Worm (Caenorhabditis elegans): ENCODE data around the gene Y113G7A.12.

Gene Y113G7A.12

DNA sequence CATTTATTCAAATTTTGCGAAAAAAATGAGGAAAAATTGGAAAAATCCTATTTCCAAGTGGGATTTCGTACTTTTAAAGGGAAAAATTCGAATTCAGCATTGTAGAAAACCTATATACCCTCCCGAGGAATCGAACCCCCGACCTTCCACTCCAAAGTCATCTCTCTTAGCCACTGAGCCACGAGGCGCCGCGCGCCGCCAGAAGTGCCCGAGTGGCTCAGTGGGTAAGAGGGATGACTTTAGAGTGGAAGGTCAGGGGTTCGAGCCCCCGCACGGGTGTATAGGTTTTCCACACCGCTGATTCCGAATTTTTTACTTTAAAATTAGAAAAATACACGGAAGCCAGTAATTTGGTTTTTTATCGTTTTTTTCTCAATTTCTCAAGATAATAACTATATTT lies 7.6 kb upstream of the Y113G7A.12 start:
- TF ChIP-seq dao-5 (tag; optimal IDR thresholded peaks at IDR 0.05) (no peak), W03F9.2 (tag; optimal IDR thresholded peaks at IDR 0.05) (no peak), him-1 (tag; optimal IDR thresholded peaks at IDR 0.05) (no peak)

DNA sequence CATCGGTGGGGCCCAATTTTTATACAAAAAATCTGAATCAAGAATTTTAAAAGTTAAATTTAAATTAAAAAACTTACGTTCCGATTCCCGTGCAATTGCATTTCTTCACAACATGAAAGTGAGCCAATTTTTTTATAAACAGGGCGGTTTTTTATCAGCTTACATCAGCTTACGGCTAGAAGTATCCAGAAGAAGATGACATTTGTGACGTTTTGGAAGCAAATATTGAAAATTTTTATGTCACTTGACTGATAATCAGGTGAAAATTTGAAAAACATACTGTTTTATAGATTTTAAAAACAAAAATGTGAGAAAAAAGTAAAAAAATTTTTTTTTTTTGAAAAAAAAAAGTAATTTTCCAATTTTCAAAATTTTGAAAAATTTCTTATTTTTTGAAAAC lies 7.1 kb upstream of the Y113G7A.12 start, which contains the start of gene Y113G7A.22:
Y113G7A.22 (minus strand) TSS at position 101 of the 400 bp plus-strand sequence.
- TF ChIP-seq him-1 (tag; optimal IDR thresholded peaks at IDR 0.05) (no peak), dao-5 (tag; optimal IDR thresholded peaks at IDR 0.05) (no peak), W03F9.2 (tag; optimal IDR thresholded peaks at IDR 0.05) (no peak)

DNA sequence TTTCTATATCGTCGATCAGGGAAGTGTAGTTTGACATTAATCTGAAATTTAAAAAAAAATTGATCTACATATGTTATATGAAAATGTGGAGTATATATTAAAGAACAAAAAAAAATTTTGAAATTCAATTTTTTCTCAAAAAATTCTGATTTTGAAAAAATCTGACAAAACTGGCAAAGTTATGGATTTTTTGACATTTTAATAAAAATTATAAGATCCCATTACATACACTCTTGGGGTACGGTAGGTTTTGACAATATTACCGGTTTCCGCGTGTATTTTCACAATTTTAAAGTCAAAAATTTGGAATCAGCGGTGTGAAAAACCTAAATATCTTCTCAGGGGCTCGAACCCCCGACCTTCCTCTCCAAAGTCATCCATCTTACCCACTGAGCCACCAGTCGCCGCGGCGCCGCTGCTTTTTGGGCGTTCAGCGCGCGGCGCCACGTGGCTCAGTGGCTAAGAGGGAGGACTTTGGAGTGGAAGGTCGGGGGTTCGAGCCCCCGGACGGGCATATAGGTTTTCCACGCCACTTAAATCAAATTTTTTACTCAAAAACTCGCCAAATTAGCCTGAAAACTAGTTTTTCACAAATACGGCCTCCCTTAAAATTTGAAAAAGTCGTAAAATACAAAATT lies 3.9 kb upstream of the Y113G7A.12 start, which contains the start of gene Y113G7A.14:
Y113G7A.14 (minus strand) TSS at position 51 of the 638 bp plus-strand sequence.
- TF ChIP-seq dao-5 (tag; optimal IDR thresholded peaks at IDR 0.05) (no peak), W03F9.2 (tag; optimal IDR thresholded peaks at IDR 0.05) (no peak), him-1 (tag; optimal IDR thresholded peaks at IDR 0.05) (no peak)

DNA sequence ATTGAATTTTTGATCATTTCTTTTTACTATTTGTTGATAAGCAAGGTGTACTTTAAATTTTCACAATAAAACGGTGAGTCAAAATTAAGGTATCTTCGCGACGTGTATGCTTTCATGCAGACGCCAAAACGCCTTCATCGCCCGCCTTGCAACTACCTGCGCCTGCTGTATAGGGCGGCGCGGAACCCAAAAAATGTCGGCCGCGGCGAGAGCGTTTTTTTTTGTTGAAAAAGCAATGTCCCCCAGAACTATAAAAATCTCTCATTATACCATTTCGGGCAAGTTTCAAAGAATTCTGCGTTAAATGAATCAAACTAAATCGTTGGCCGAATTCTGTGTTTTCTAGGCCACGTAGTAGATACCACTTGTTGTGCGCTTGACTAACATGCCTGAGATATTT lies 1.3 kb downstream of the Y113G7A.12 start:
- no peak for TF ChIP-seq W03F9.2 (tag; optimal IDR thresholded peaks at IDR 0.05)
- no peak for TF ChIP-seq him-1 (tag; optimal IDR thresholded peaks at IDR 0.05)
- no peak for TF ChIP-seq dao-5 (tag; optimal IDR thresholded peaks at IDR 0.05)

DNA sequence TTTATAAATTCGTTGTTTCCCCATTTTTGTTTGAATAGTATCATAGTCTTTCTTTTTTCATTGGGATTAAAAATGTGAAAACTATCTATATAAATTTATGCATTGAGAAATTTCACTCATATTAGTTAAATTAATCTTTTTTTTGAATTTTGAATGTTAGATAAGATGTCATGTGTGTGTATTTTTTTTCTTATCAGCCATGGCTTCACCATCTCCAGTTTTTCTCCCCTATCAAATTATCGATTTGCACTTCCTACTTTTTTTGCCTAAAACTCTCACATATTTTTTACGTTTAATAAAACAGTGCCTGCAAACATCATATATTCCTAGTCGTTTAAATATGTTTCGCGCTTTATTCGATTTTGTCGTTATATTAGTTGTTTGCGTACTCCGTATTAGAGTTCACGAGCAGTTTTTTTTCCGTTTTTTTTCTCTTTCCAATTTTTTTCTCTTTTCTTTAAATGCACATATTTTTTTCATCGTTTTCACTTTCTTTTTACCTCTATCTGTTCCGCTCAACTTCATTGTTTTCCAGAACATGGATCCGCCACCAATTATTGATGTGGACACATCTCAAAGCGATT lies 5.4 kb downstream of the Y113G7A.12 start, which contains the start of gene Y113G7A.13:
Y113G7A.13 (plus strand) TSS at position 534 of the 584 bp plus-strand sequence.
- TF ChIP-seq W03F9.2 (tag; optimal IDR thresholded peaks at IDR 0.05), result no peak
- TF ChIP-seq dao-5 (tag; optimal IDR thresholded peaks at IDR 0.05), result no peak
- TF ChIP-seq him-1 (tag; optimal IDR thresholded peaks at IDR 0.05), result no peak

DNA sequence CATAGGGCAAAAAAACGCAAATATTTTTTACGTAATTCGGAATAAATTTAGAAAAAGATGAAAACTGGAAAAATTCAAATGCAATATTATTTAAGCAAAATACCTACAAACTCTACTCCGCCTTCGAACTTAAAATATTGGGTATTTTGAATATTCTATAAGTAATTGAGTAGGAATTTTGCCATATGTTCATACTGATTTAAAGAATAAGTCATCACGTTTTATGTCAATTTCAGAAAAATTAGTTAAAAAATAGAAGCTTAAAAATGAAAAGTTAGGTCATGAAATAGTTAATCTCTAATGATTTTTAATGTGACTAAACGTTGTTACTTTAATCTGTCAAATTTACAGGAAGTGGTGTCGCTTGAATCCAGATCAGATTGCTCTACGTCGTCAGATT lies 9.0 kb downstream of the Y113G7A.12 start, which contains the start of gene F19B2.7:
F19B2.7 (plus strand) TSS at position 301 of the 400 bp plus-strand sequence.
- no peak for TF ChIP-seq W03F9.2 (tag; optimal IDR thresholded peaks at IDR 0.05)
- TF ChIP-seq him-1 (tag; optimal IDR thresholded peaks at IDR 0.05), result no peak
- TF ChIP-seq dao-5 (tag; optimal IDR thresholded peaks at IDR 0.05), result no peak

DNA sequence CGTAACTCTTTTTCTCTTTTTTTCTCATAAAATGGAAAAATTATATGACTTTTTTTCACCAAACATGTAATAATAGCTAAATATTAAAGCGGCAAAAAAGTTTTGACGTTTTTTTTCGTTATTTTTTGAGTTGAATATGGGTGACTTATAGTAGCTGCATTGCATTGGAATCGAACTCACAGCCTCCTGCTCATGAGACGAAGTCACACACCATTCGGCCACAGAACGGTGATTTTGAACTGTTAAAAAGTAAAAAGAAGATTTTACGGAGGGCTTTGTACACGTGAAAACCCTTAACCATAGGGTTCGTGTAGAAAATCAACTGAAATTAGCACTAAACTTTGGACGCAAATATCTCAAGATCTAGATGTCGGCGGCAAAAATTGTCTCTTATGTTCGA lies 9.5 kb downstream of the Y113G7A.12 start:
- TF ChIP-seq him-1 (tag; optimal IDR thresholded peaks at IDR 0.05) (no peak), W03F9.2 (tag; optimal IDR thresholded peaks at IDR 0.05) (no peak), dao-5 (tag; optimal IDR thresholded peaks at IDR 0.05) (no peak)

DNA sequence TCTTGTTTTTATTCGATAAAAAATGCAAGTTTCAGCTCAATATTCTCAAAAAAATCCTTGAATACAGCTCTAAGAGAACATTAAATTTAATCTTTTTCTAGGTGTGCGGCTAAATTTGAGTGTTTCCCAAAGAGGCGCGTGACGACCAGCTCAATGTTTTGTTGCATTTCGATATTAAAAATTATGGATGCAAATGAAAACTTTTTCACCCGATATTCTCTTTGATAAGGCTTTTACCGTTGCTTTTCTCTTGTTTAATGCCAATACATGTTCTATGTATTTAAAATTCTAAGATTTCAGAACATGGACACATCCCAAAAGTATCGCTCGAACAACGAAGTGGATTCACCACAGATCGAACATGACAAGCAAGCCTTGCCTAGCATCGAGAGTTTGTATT lies 15.8 kb downstream of the Y113G7A.12 start, which contains the start of gene F19B2.6:
F19B2.6 (plus strand) TSS at position 301 of the 400 bp plus-strand sequence.
- TF ChIP-seq W03F9.2 (tag; optimal IDR thresholded peaks at IDR 0.05) (no peak), dao-5 (tag; optimal IDR thresholded peaks at IDR 0.05) (no peak), him-1 (tag; optimal IDR thresholded peaks at IDR 0.05) (no peak)

DNA sequence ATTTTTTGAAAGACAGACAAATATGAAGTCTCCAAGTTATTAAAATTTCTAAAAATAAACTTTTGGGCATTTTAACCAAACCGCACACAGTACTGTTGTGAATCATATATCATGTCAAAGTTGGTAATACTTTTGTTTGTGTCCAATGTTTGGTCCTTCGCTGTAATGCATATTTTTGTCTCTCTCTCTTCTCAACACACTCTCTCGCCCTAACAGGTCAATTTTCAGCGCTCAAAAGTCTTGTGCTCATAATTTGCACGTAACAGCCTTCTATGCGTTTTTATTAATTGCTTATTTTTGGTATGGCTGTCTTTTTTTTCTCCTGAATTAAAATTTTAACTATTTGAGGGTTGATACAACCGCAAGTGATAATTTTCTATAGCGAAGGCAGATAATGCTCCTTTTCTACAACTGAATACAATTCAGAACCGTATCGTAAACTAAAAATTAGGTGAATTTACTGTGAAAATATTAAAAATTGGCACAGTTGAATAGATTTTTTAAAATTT lies 19.4 kb downstream of the Y113G7A.12 start:
- TF ChIP-seq W03F9.2 (tag; optimal IDR thresholded peaks at IDR 0.05) (no peak), him-1 (tag; optimal IDR thresholded peaks at IDR 0.05) (no peak), dao-5 (tag; optimal IDR thresholded peaks at IDR 0.05) (no peak)

DNA sequence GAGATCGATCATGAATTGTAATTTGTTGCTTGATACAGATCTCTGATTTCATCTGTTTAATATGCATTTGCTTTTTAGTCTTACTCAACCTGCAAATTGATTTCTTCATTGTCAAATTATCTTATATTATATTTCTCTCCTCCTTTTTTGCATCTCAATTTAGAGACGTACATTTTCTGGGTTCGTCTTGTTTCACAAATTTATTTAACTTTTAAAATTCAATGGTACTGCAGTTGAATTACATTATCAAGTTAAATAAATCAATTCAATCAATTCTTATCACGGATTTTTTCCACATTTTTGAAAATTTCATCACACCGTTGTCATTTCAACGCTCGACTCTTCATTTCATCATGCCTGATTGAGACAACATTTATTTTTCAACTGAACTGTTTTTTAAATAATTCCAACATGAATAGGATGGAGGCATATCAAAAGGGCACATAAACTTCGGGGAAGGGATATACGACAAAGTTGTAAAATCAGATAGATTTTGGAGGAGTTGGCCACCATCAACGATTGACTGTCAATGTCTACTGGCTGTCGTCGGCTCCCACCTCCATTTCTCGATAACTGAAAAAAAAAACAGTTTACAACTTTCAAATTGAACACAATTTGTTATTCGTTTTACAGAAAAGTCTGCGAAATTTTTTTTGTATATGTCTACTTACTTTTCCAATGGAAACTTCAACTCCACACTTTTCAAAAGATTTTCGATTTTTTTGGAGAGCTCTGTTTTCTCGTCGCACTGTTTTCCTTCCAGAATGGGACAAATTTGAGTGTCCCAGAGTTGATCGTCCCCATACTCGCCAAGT lies 20.1 kb downstream of the Y113G7A.12 start:
- TF ChIP-seq W03F9.2 (tag; optimal IDR thresholded peaks at IDR 0.05), result no peak
- no peak for TF ChIP-seq him-1 (tag; optimal IDR thresholded peaks at IDR 0.05)
- TF ChIP-seq dao-5 (tag; optimal IDR thresholded peaks at IDR 0.05), result no peak

DNA sequence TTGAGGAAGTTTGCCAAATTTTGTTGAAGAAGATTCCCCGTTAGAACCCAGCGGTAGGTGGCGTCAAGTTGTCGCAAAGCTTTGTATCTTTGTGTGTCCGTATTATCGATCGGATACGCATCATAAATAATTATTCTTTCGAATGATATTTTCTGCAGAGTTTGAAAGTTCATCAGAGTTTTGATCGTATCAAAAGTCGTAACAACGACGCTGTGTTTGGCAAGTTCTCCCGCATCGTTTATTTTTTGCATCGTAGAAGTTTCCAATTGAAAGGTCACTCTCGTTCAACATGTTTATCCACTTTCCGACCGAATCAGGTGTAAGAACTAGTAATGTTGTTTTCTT lies 20.7 kb downstream of the Y113G7A.12 start:
- no peak for TF ChIP-seq him-1 (tag; optimal IDR thresholded peaks at IDR 0.05)
- no peak for TF ChIP-seq dao-5 (tag; optimal IDR thresholded peaks at IDR 0.05)
- TF ChIP-seq W03F9.2 (tag; optimal IDR thresholded peaks at IDR 0.05), result no peak

DNA sequence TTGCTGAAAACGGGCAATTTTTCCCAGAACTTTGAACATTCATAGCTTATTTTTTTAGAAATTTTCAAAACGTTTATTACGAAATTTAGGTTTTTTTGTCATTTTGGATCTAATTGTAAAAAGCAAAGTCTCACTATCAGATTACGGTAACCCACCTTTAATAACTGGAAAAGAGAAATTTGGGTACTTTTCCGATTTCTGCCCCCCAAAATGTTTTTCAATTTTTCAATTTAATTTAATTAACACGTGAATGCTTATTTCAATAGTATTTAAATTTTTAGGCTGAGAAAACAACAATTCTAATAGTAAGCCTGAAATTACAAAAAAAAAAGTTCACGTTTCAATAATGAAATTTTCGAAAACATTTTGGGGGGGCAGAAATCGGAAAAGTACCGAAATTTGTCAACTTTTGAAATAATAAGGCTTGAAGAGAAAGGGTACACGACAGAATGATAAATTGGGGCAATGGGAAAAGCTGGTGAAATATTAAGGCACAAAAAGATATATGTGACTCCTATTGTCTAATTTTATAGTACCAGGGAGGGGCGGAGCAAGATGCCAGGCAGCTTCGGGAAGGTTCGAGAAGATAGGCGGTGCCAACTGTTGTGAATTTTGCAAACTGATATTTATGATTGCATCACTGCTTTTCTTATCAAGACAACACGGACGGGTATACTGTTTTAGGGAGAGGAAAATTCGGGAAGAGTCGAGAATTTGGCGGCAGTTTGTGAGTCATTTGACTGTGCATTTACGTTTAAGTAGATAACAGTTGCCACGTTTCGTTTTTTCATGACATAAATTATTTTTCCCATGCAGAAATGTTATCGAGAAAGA lies 21.9 kb downstream of the Y113G7A.12 start, which contains the start of gene F19B2.5:
F19B2.5 (minus strand) TSS at position 107 of the 834 bp plus-strand sequence.
- TF ChIP-seq him-1 (tag; optimal IDR thresholded peaks at IDR 0.05) (no peak), dao-5 (tag; optimal IDR thresholded peaks at IDR 0.05) (no peak), W03F9.2 (tag; optimal IDR thresholded peaks at IDR 0.05) (no peak)

DNA sequence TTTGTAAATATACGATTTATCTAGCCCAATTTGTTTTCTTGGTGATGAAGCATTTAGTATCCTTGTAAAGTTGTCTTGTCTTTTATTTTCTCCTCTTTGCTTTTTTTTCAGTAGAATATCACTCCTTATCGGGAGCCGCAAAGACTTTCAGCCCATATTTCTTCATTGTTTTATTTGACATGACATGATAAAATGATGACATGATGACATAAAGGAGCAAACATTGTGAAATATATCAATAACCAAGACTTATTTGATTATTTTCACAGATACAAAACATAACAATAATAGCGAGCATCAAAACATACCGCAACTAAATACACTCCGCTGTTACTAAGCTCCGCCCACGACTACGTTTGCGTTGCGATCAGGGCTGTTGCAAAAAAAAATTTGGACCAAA lies 23.4 kb downstream of the Y113G7A.12 start:
- TF ChIP-seq him-1 (tag; optimal IDR thresholded peaks at IDR 0.05), result no peak
- TF ChIP-seq dao-5 (tag; optimal IDR thresholded peaks at IDR 0.05), result no peak
- no peak for TF ChIP-seq W03F9.2 (tag; optimal IDR thresholded peaks at IDR 0.05)

Data from whole organism, L4/young adult.